Fruit fly (Drosophila melanogaster): Measurements from ENCODE around the gene Tmf.

The Tmf gene

dm6 chrX:6802376-6803080, 41.6 kb upstream of the Tmf start:
- TF ChIP-seq OdsH (GFP tag; optimal IDR thresholded peaks at IDR 0.05), result no peak
- TF ChIP-seq Sp1 (GFP tag; optimal IDR thresholded peaks at IDR 0.05), result no peak
- no peak for TF ChIP-seq Abd-B (GFP tag; optimal IDR thresholded peaks at IDR 0.05)
- TF ChIP-seq dmrt93B (GFP tag; optimal IDR thresholded peaks at IDR 0.05), result no peak

dm6 chrX:6803312-6803794, 40.8 kb upstream of the Tmf start, which contains the start of the genes C3G and pod1:
C3G (minus strand) TSS chrX:6803593.
pod1 (plus strand) TSS chrX:6803684.
- TF ChIP-seq Dif (GFP tag; optimal IDR thresholded peaks at IDR 0.05; ENCODE audit: partially characterized antibody) (no peak), psq (GFP tag; optimal IDR thresholded peaks at IDR 0.05) (no peak), Hr83 (GFP tag; optimal IDR thresholded peaks at IDR 0.05; ENCODE audit: poor library complexity, severe bottlenecking) (peak; percentile 79), tai (GFP tag; optimal IDR thresholded peaks at IDR 0.05) (no peak), Myc (optimal IDR thresholded peaks at IDR 0.05) (no peak), usp (GFP tag; optimal IDR thresholded peaks at IDR 0.05) (no peak), Hr78 (GFP tag; optimal IDR thresholded peaks at IDR 0.05) (no peak), CG32264 (GFP tag; optimal IDR thresholded peaks at IDR 0.05) (no peak), CrebA (GFP tag; optimal IDR thresholded peaks at IDR 0.05; ENCODE audit: borderline replicate concordance) (no peak), pan (optimal IDR thresholded peaks at IDR 0.05) (no peak), dmrt93B (GFP tag; optimal IDR thresholded peaks at IDR 0.05) (no peak), lola (GFP tag; optimal IDR thresholded peaks at IDR 0.05) (no peak), Jra (GFP tag; optimal IDR thresholded peaks at IDR 0.05) (peak; percentile 72), Abd-B (GFP tag; optimal IDR thresholded peaks at IDR 0.05) (no peak), Mio (GFP tag; optimal IDR thresholded peaks at IDR 0.05) (no peak), HLH106 (tag; optimal IDR thresholded peaks at IDR 0.05) (no peak), sage (GFP tag; optimal IDR thresholded peaks at IDR 0.05) (peak; percentile 29), br (GFP tag; optimal IDR thresholded peaks at IDR 0.05) (peak; percentile 46), GATAd (GFP tag; optimal IDR thresholded peaks at IDR 0.05) (no peak), N (GFP tag; optimal IDR thresholded peaks at IDR 0.05) (peak; percentile 57), ey (GFP tag; optimal IDR thresholded peaks at IDR 0.05) (peak; percentile 2), foxo (GFP tag; optimal IDR thresholded peaks at IDR 0.05) (peak in 1 of 2 experiments; percentile 57), woc (GFP tag; optimal IDR thresholded peaks at IDR 0.05) (peak; percentile 11), Hnf4 (GFP tag; optimal IDR thresholded peaks at IDR 0.05) (peak; percentile 71), h (GFP tag; optimal IDR thresholded peaks at IDR 0.05) (peak; percentile 62), Vsx2 (GFP tag; optimal IDR thresholded peaks at IDR 0.05; ENCODE audit: partially characterized antibody) (no peak), Rel (GFP tag; optimal IDR thresholded peaks at IDR 0.05) (peak; percentile 42), Rel (tag; optimal IDR thresholded peaks at IDR 0.05) (peak; percentile 36), rgr (GFP tag; optimal IDR thresholded peaks at IDR 0.05) (peak; percentile 13), dl (GFP tag; optimal IDR thresholded peaks at IDR 0.05; ENCODE audit: insufficient read depth in 1 of 2, partially characterized antibody in 2 of 2) (no peak), Sp1 (GFP tag; optimal IDR thresholded peaks at IDR 0.05) (peak; percentile 11), sv (GFP tag; optimal IDR thresholded peaks at IDR 0.05) (peak; percentile 32), jim (GFP tag; optimal IDR thresholded peaks at IDR 0.05) (no peak), dsf (GFP tag; optimal IDR thresholded peaks at IDR 0.05; ENCODE audit: borderline replicate concordance) (peak; percentile 59), CG9705 (GFP tag; optimal IDR thresholded peaks at IDR 0.05) (peak; percentile 3), fru (GFP tag; optimal IDR thresholded peaks at IDR 0.05) (peak; percentile 44), Dfd (GFP tag; optimal IDR thresholded peaks at IDR 0.05) (no peak), brk (GFP tag; optimal IDR thresholded peaks at IDR 0.05) (peak; percentile 55), OdsH (GFP tag; optimal IDR thresholded peaks at IDR 0.05) (no peak)
